Worm (Caenorhabditis elegans) whole organism, L1 larva: ENCODE results near the gene ZK1058.9.

Source experiments
- C34B4.2 ChIP-seq: sonication (generic microtip); optimal IDR thresholded peaks from 2 replicates; lab custom pipeline; 2017; ENCODE audit warnings: mild to moderate bottlenecking, missing genetic modification characterization, missing compliant biosample characterization
- Y116A8C.19 ChIP-seq: sonication (generic microtip); optimal IDR thresholded peaks from 2 replicates; lab custom pipeline; 2016; ENCODE audit warnings: missing compliant biosample characterization, missing genetic modification characterization, borderline replicate concordance
- aly-2 ChIP-seq: fragments of 150-350 bp; optimal IDR thresholded peaks from 2 replicates; lab custom pipeline; 2014; ENCODE audit warnings: missing biosample characterization, missing genetic modification characterization
- ama-1 ChIP-seq: fragments of 150-350 bp; optimal IDR thresholded peaks from 2 replicates; lab custom pipeline; 2014
- blmp-1 ChIP-seq: fragments of 150-350 bp; optimal IDR thresholded peaks from 2 replicates; lab custom pipeline; 2014; ENCODE audit warnings: missing biosample characterization, missing genetic modification characterization
- ceh-88 ChIP-seq: fragments of 200-800 bp; sonication (Bioruptor generic); IDR thresholded peaks from 2 replicates; pipeline ENCODE4 v1.3.6; 2022; ENCODE audit warnings: missing genetic modification characterization, missing compliant biosample characterization
- ces-1 ChIP-seq: fragments of 150-350 bp; optimal IDR thresholded peaks from 2 replicates; lab custom pipeline; 2014; ENCODE audit warnings: missing biosample characterization, missing genetic modification reagents, missing genetic modification characterization
- dsc-1 ChIP-seq: sonication (generic microtip); optimal IDR thresholded peaks from 2 replicates; lab custom pipeline; 2016; ENCODE audit warnings: mild to moderate bottlenecking, missing genetic modification characterization, missing compliant biosample characterization
- efl-1 ChIP-seq, 4 experiments: fragments of 150-350 bp; optimal IDR thresholded peaks in 3 of 4; peaks in 1 of 4; 1 replicate in 1 of 4; 2 replicates in 3 of 4; lab custom pipeline; 2014; ENCODE audit warnings: missing biosample characterization in 2 of 4, missing genetic modification characterization in 2 of 4, missing genetic modification reagents in 2 of 4
- efl-3 ChIP-seq: fragments of 200-800 bp; sonication (Bioruptor generic); optimal IDR thresholded peaks from 2 replicates; lab custom pipeline; 2018; ENCODE audit warnings: mild to moderate bottlenecking, missing genetic modification characterization, missing compliant biosample characterization
- elt-2 ChIP-seq: sonication (generic microtip); optimal IDR thresholded peaks from 2 replicates; lab custom pipeline; 2016; ENCODE audit warnings: missing genetic modification characterization, mild to moderate bottlenecking, inconsistent platforms, missing compliant biosample characterization, missing genetic modification reagents
- fkh-4 ChIP-seq: sonication (generic microtip); optimal IDR thresholded peaks from 2 replicates; lab custom pipeline; 2016; ENCODE audit warnings: missing compliant biosample characterization, missing genetic modification characterization, borderline replicate concordance
- fkh-8 ChIP-seq: sonication (generic microtip); optimal IDR thresholded peaks from 2 replicates; lab custom pipeline; 2016; ENCODE audit warnings: mild to moderate bottlenecking, missing genetic modification characterization, missing compliant biosample characterization
- lin-14 ChIP-seq: fragments of 200-800 bp; sonication (Bioruptor generic); optimal IDR thresholded peaks from 2 replicates; lab custom pipeline; 2018; ENCODE audit warnings: mild to moderate bottlenecking, missing genetic modification characterization, moderate library complexity, missing compliant biosample characterization
- lin-35 ChIP-seq, 2 experiments: fragments of 150-350 bp; optimal IDR thresholded peaks; 2 replicates each; lab custom pipeline; 2014; ENCODE audit warnings: missing biosample characterization in 2 of 2, missing genetic modification characterization in 2 of 2, missing genetic modification reagents in 2 of 2
- lir-3 ChIP-seq: sonication (generic microtip); optimal IDR thresholded peaks from 2 replicates; lab custom pipeline; 2016; ENCODE audit warnings: mild to moderate bottlenecking, missing genetic modification characterization, moderate library complexity, missing compliant biosample characterization; ENCODE audit not compliant: poor library complexity
- lsy-2 ChIP-seq, 2 experiments: fragments of 150-350 bp; optimal IDR thresholded peaks; 2 replicates each; lab custom pipeline; 2014; ENCODE audit warnings: missing biosample characterization in 2 of 2, missing genetic modification characterization in 2 of 2
- mab-9 ChIP-seq: fragments of 200-800 bp; sonication (Bioruptor generic); IDR thresholded peaks from 2 replicates; pipeline ENCODE4 v1.3.6; 2022; ENCODE audit warnings: missing genetic modification reagents, missing genetic modification characterization, missing compliant biosample characterization
- mdl-1 ChIP-seq, 2 experiments: fragments of 150-350 bp; optimal IDR thresholded peaks; 2 replicates each; lab custom pipeline; 2014 to 2017; ENCODE audit warnings: missing biosample characterization in 2 of 2, missing genetic modification characterization in 2 of 2, inconsistent platforms in 1 of 2
- mef-2 ChIP-seq: fragments of 150-350 bp; optimal IDR thresholded peaks from 2 replicates; lab custom pipeline; 2014; ENCODE audit warnings: missing biosample characterization, missing genetic modification characterization
- mep-1 ChIP-seq: fragments of 150-350 bp; optimal IDR thresholded peaks from 2 replicates; lab custom pipeline; 2014; ENCODE audit warnings: missing biosample characterization, missing genetic modification characterization
- nhr-11 ChIP-seq: fragments of 150-350 bp; optimal IDR thresholded peaks from 2 replicates; lab custom pipeline; 2014; ENCODE audit warnings: missing biosample characterization, missing genetic modification characterization
- nhr-19 ChIP-seq: fragments of 200-800 bp; sonication (Bioruptor generic); conservative IDR thresholded peaks from 2 replicates; pipeline ENCODE4 v1.3.6; 2022; ENCODE audit warnings: missing genetic modification characterization, missing compliant biosample characterization
- nhr-20 ChIP-seq: sonication (generic microtip); optimal IDR thresholded peaks from 2 replicates; lab custom pipeline; 2016; ENCODE audit warnings: mild to moderate bottlenecking, missing genetic modification characterization, missing compliant biosample characterization
- nhr-237 ChIP-seq: fragments of 150-350 bp; optimal IDR thresholded peaks from 2 replicates; lab custom pipeline; 2014; ENCODE audit warnings: missing biosample characterization, missing genetic modification characterization
- nhr-47 ChIP-seq: sonication (generic microtip); optimal IDR thresholded peaks from 2 replicates; lab custom pipeline; 2016; ENCODE audit warnings: mild to moderate bottlenecking, missing genetic modification characterization, moderate library complexity, missing compliant biosample characterization
- nhr-84 ChIP-seq: sonication (generic microtip); optimal IDR thresholded peaks from 2 replicates; lab custom pipeline; 2017; ENCODE audit warnings: missing biosample characterization, missing genetic modification characterization
- nhr-85 ChIP-seq: sonication (generic microtip); peaks from one replicate; lab custom pipeline; 2016; ENCODE audit warnings: missing genetic modification characterization, inconsistent platforms, missing compliant biosample characterization
- pag-3 ChIP-seq: sonication (generic microtip); optimal IDR thresholded peaks from 2 replicates; lab custom pipeline; 2017; ENCODE audit warnings: missing genetic modification characterization, mild to moderate bottlenecking, missing compliant biosample characterization, antibody characterized with exemption, borderline replicate concordance; ENCODE audit not compliant: insufficient read depth
- skn-1 ChIP-seq: fragments of 150-350 bp; optimal IDR thresholded peaks from 2 replicates; lab custom pipeline; 2014; ENCODE audit warnings: missing biosample characterization, missing genetic modification characterization
- snu-23 ChIP-seq: sonication (generic microtip); optimal IDR thresholded peaks from 2 replicates; lab custom pipeline; 2016; ENCODE audit warnings: missing genetic modification characterization, missing compliant biosample characterization
- sptf-1 ChIP-seq: fragments of 150-350 bp; optimal IDR thresholded peaks from 2 replicates; lab custom pipeline; 2014; ENCODE audit warnings: missing biosample characterization, missing genetic modification characterization
- unc-130 ChIP-seq: fragments of 150-350 bp; optimal IDR thresholded peaks from 2 replicates; lab custom pipeline; 2017; ENCODE audit warnings: missing biosample characterization, missing genetic modification characterization, inconsistent platforms
- unc-30 ChIP-seq: sonication (generic microtip); optimal IDR thresholded peaks from 2 replicates; lab custom pipeline; 2017; ENCODE audit warnings: missing biosample characterization, missing genetic modification characterization
- vab-15 ChIP-seq: sonication (generic microtip); optimal IDR thresholded peaks from 2 replicates; lab custom pipeline; 2017; ENCODE audit warnings: missing genotype, mild to moderate bottlenecking, missing genetic modification characterization, missing compliant biosample characterization

The ZK1058.9 gene

ce11 chrIII:3969133-3969532 is 43.1 kb upstream of the ZK1058.9 start:
- no peak for TF ChIP-seq C34B4.2 (tag; lab: Kevin White, UChicago)
- no peak for TF ChIP-seq Y116A8C.19 (tag; lab: Kevin White, UChicago)
- TF ChIP-seq efl-1 (optimal IDR thresholded peaks at IDR 0.05; lab: Kevin White, UChicago) = no peak
- TF ChIP-seq efl-1 (GFP tag; optimal IDR thresholded peaks at IDR 0.05 in 1 of 2; lab: Kevin White, UChicago) = peak in 1 of 2 experiments; percentile 61
- TF ChIP-seq nhr-20 (tag; lab: Kevin White, UChicago) = no peak
- no peak for TF ChIP-seq nhr-47
- no peak for TF ChIP-seq fkh-4 (tag; lab: Kevin White, UChicago)
- TF ChIP-seq mab-9 (GFP tag; lab: Robert Waterston, UW) = no peak
- peak; percentile 45 for TF ChIP-seq lin-14 (GFP tag; lab: Kevin White, UChicago)
- no peak for TF ChIP-seq nhr-19 (GFP tag; lab: Robert Waterston, UW)

- TF ChIP-seq mdl-1 (tag; optimal IDR thresholded peaks at IDR 0.05; lab: Kevin White, UChicago) (no peak), fkh-8 (no peak), unc-130 (tag; lab: Kevin White, UChicago) (no peak), nhr-11 (tag; lab: Kevin White, UChicago) (no peak)
- TF ChIP-seq, all 84 proteins: peak for 0
Measured at ce11 chrIII:3966143-3966542, 40.1 kb upstream of the ZK1058.9 start.

- TF ChIP-seq ama-1 (lab: Kevin White, UChicago) = no peak
- peak; percentile 36 for TF ChIP-seq nhr-85 (tag; lab: Kevin White, UChicago)
- no peak for TF ChIP-seq ceh-88
Measured at ce11 chrIII:3964237-3964636, 38.2 kb upstream of the ZK1058.9 start, which contains the start of gene R10E9.2. TSS of gene R10E9.2 (minus strand) at chrIII:3964337.

- TF ChIP-seq mef-2 (tag; lab: Kevin White, UChicago) (no peak), ceh-88 (no peak), lir-3 (tag; lab: Kevin White, UChicago) (no peak), vab-15 (no peak), efl-1 (optimal IDR thresholded peaks at IDR 0.05; lab: Kevin White, UChicago) (no peak), efl-1 (GFP tag; optimal IDR thresholded peaks at IDR 0.05 in 1 of 2; lab: Kevin White, UChicago) (peak in 1 of 2 experiments; percentile 83), ces-1 (GFP tag; lab: Kevin White, UChicago) (no peak), lin-35 (GFP tag; optimal IDR thresholded peaks at IDR 0.05; lab: Kevin White, UChicago) (peak in 1 of 2 experiments; percentile 40), nhr-237 (tag; lab: Kevin White, UChicago) (no peak), elt-2 (tag; lab: Kevin White, UChicago) (peak; percentile 10), nhr-84 (tag; lab: Kevin White, UChicago) (no peak), efl-3 (GFP tag; lab: Kevin White, UChicago) (no peak), dsc-1 (tag; lab: Kevin White, UChicago) (no peak), nhr-11 (tag; lab: Kevin White, UChicago) (no peak), skn-1 (tag; lab: Kevin White, UChicago) (no peak), lsy-2 (tag; optimal IDR thresholded peaks at IDR 0.05; lab: Kevin White, UChicago) (no peak), mdl-1 (tag; optimal IDR thresholded peaks at IDR 0.05; lab: Kevin White, UChicago) (peak in 1 of 2 experiments; percentile 5), sptf-1 (tag; lab: Kevin White, UChicago) (no peak), unc-30 (no peak), snu-23 (GFP tag; lab: Kevin White, UChicago) (no peak), pag-3 (no peak), aly-2 (tag; lab: Kevin White, UChicago) (no peak), nhr-20 (tag; lab: Kevin White, UChicago) (peak; percentile 32)
Measured at ce11 chrIII:3959987-3960386, 34.0 kb upstream of the ZK1058.9 start, which contains the start of gene R10E9.3. TSS of gene R10E9.3 (plus strand) at chrIII:3960221.

- peak; percentile 53 for TF ChIP-seq blmp-1 (tag; lab: Kevin White, UChicago)
- no peak for TF ChIP-seq mep-1 (tag; lab: Kevin White, UChicago)
Measured at ce11 chrIII:3959206-3959605, 33.2 kb upstream of the ZK1058.9 start.
